Worm (Caenorhabditis elegans) whole organism, L1 larva: Measurements from ENCODE around the gene ddx-23.

Experiments
- nhr-12 ChIP-seq: sonication (generic microtip); optimal IDR thresholded peaks from 2 replicates; lab custom pipeline; 2017; ENCODE audit warnings: missing biosample characterization, missing genetic modification characterization
- unc-130 ChIP-seq: fragments of 150-350 bp; optimal IDR thresholded peaks from 2 replicates; lab custom pipeline; 2017; ENCODE audit warnings: missing biosample characterization, missing genetic modification characterization, inconsistent platforms

DNA sequence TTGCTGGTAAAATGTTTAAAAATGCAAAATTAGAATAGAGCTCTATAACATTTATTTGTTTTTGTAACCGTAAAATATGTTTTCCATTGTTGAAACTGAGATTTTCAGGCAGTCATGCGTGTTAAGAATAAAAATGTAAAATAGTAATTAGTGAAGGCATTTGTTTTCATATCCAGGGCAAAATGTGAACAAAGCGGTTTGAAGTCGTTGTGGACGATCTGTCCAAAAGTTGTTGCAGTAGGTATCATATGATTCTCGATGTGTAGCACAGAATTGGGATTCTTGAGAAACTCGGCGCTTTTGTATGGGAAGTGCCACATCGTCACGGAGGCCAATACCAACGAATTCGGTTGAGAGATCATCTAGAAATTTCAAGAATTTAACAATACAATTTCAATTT, 29.2 kb upstream of the ddx-23 start:
- TF ChIP-seq unc-130 (tag; lab: Kevin White, UChicago), result no peak
- no peak for TF ChIP-seq nhr-12 (tag; lab: Kevin White, UChicago)
